Worm (Caenorhabditis elegans): ENCODE measurements around the gene F58A6.9.

The F58A6.9 gene

ce11 chrII:5109693-5110092 is 49.0 kb downstream of the F58A6.9 start, which contains the start of gene F09C12.2:
Gene F09C12.2 (plus strand): TSS chrII:5110012.
- TF ChIP-seq lin-15B (tag; optimal IDR thresholded peaks at IDR 0.05), result no peak
- peak; percentile 53 for TF ChIP-seq nhr-28 (tag; optimal IDR thresholded peaks at IDR 0.05)
- TF ChIP-seq dmd-9 (GFP tag; IDR thresholded peaks at IDR 0.05), result no peak
- TF ChIP-seq daf-16 (GFP tag; optimal IDR thresholded peaks at IDR 0.05), result no peak
- peak; percentile 58 for TF ChIP-seq daf-16 (tag; optimal IDR thresholded peaks at IDR 0.05)
- TF ChIP-seq lin-29 (GFP tag; IDR thresholded peaks at IDR 0.05), result no peak
